Worm (Caenorhabditis elegans): ENCODE measurements around the gene C25E10.7.

The C25E10.7 gene

ce11 chrV:9058627-9059026, 7.6 kb upstream of the C25E10.7 start, which contains the start of gene C25E10.11:
TSS of gene C25E10.11 (minus strand) at chrV:9058727.
- TF ChIP-seq tab-1 (GFP tag; IDR thresholded peaks at IDR 0.05): no peak
- no peak for TF ChIP-seq med-1 (GFP tag; optimal IDR thresholded peaks at IDR 0.05; ENCODE audit: insufficient read depth)
- TF ChIP-seq T22C8.4 (GFP tag; IDR thresholded peaks at IDR 0.05): no peak
- no peak for TF ChIP-seq flt-1 (GFP tag; IDR thresholded peaks at IDR 0.05)
- no peak for TF ChIP-seq ref-1 (GFP tag; conservative IDR thresholded peaks at IDR 0.05)
- no peak for TF ChIP-seq cog-1 (tag; optimal IDR thresholded peaks at IDR 0.05)
- TF ChIP-seq klf-2 (GFP tag; conservative IDR thresholded peaks at IDR 0.05): no peak
- TF ChIP-seq ztf-29 (GFP tag; IDR thresholded peaks at IDR 0.05): no peak
- no peak for TF ChIP-seq ztf-23 (GFP tag; IDR thresholded peaks at IDR 0.05)

- TF ChIP-seq med-1 (GFP tag; optimal IDR thresholded peaks at IDR 0.05; ENCODE audit: insufficient read depth) (no peak), ref-1 (GFP tag; conservative IDR thresholded peaks at IDR 0.05) (no peak), cog-1 (tag; optimal IDR thresholded peaks at IDR 0.05) (no peak), ztf-29 (GFP tag; IDR thresholded peaks at IDR 0.05) (no peak), tab-1 (GFP tag; IDR thresholded peaks at IDR 0.05) (no peak), klf-2 (GFP tag; conservative IDR thresholded peaks at IDR 0.05) (no peak), flt-1 (GFP tag; IDR thresholded peaks at IDR 0.05) (no peak), T22C8.4 (GFP tag; IDR thresholded peaks at IDR 0.05) (no peak), ztf-23 (GFP tag; IDR thresholded peaks at IDR 0.05) (no peak)
These were observed 5.3 kb upstream of the C25E10.7 start, which contains the start of gene C25E10.10 for ce11 chrV:9056253-9056652. TSS of gene C25E10.10 (minus strand) at chrV:9056353.

DNA sequence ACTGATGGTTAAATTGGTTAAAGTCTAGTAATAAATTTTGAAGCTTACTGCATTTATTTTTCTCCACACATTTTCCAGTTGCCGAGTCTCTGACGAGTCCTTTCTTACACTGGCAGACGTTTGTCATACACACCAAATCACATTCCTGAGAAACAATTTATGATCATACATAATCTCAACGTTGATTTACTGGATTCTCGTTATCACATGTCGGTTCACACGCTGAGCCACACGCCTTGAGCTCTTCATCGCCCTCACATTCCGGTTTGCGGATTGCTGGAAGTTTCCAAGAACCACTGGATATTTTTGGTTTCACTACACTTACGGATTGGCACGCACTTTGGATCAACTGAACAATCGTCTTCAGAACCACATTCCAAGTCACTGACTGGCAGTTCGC, 4.6 kb upstream of the C25E10.7 start:
- TF ChIP-seq T22C8.4 (GFP tag; IDR thresholded peaks at IDR 0.05): no peak
- TF ChIP-seq cog-1 (tag; optimal IDR thresholded peaks at IDR 0.05): no peak
- TF ChIP-seq ztf-23 (GFP tag; IDR thresholded peaks at IDR 0.05): no peak
- no peak for TF ChIP-seq med-1 (GFP tag; optimal IDR thresholded peaks at IDR 0.05; ENCODE audit: insufficient read depth)
- no peak for TF ChIP-seq tab-1 (GFP tag; IDR thresholded peaks at IDR 0.05)
- TF ChIP-seq ref-1 (GFP tag; conservative IDR thresholded peaks at IDR 0.05): no peak
- TF ChIP-seq klf-2 (GFP tag; conservative IDR thresholded peaks at IDR 0.05): no peak
- no peak for TF ChIP-seq ztf-29 (GFP tag; IDR thresholded peaks at IDR 0.05)
- no peak for TF ChIP-seq flt-1 (GFP tag; IDR thresholded peaks at IDR 0.05)

- TF ChIP-seq ztf-29 (GFP tag; IDR thresholded peaks at IDR 0.05): no peak
- no peak for TF ChIP-seq cog-1 (tag; optimal IDR thresholded peaks at IDR 0.05)
- TF ChIP-seq klf-2 (GFP tag; conservative IDR thresholded peaks at IDR 0.05): no peak
- TF ChIP-seq med-1 (GFP tag; optimal IDR thresholded peaks at IDR 0.05; ENCODE audit: insufficient read depth): no peak
- no peak for TF ChIP-seq T22C8.4 (GFP tag; IDR thresholded peaks at IDR 0.05)
- TF ChIP-seq tab-1 (GFP tag; IDR thresholded peaks at IDR 0.05): no peak
- TF ChIP-seq ztf-23 (GFP tag; IDR thresholded peaks at IDR 0.05): no peak
These were observed 3.8 kb upstream of the C25E10.7 start, which contains the start of gene swm-1 for ce11 chrV:9054771-9055170. TSS of gene swm-1 (minus strand) at chrV:9054871.

DNA sequence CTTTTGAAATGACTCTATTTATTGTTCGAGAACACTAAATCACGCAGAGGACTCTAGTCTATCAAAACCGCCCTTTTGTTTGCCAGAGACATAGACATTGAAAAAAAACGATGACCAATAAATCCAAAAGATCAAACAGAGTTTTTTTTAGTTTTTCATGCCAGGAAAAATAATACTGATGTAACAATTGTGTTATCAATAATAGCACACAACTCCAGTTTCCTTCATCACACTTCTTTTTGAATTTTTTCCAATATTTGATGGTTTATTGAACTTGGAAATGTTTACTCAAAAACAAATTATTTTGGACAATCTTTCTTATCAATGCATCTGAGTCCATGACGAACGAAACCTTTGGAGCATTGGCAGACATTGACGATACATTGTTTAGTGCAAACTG, 3.0 kb upstream of the C25E10.7 start, which contains the start of gene C25E10.8:
C25E10.8 (minus strand) TSS at position 101 of the 400 bp plus-strand sequence.
- TF ChIP-seq klf-2 (GFP tag; conservative IDR thresholded peaks at IDR 0.05) (no peak), T22C8.4 (GFP tag; IDR thresholded peaks at IDR 0.05) (no peak), med-1 (GFP tag; optimal IDR thresholded peaks at IDR 0.05; ENCODE audit: insufficient read depth) (no peak), cog-1 (tag; optimal IDR thresholded peaks at IDR 0.05) (no peak), flt-1 (GFP tag; IDR thresholded peaks at IDR 0.05) (no peak), ztf-29 (GFP tag; IDR thresholded peaks at IDR 0.05) (no peak), ztf-23 (GFP tag; IDR thresholded peaks at IDR 0.05) (no peak), tab-1 (GFP tag; IDR thresholded peaks at IDR 0.05) (no peak), ref-1 (GFP tag; conservative IDR thresholded peaks at IDR 0.05) (no peak)

DNA sequence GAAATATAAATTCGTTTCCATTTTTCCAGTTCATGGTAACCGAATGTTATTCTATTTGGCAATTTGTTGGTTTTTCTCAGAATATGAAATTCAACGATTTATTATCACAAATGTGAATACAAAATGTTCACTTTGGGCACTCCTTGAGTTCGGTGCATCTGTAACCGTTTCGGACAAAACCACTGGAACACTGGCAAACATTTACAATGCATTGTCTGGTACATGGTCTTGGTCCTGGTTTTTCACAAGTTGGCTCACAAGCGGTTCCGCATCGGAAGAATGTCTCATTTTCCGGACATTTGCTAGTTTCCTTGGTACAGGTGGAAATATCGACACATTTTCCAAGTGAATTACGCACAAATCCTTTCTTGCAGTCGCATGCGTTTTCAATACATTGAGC, 2.2 kb upstream of the C25E10.7 start:
- TF ChIP-seq flt-1 (GFP tag; IDR thresholded peaks at IDR 0.05): no peak
- TF ChIP-seq ztf-29 (GFP tag; IDR thresholded peaks at IDR 0.05): no peak
- no peak for TF ChIP-seq T22C8.4 (GFP tag; IDR thresholded peaks at IDR 0.05)
- no peak for TF ChIP-seq ref-1 (GFP tag; conservative IDR thresholded peaks at IDR 0.05)
- no peak for TF ChIP-seq klf-2 (GFP tag; conservative IDR thresholded peaks at IDR 0.05)
- TF ChIP-seq tab-1 (GFP tag; IDR thresholded peaks at IDR 0.05): no peak
- no peak for TF ChIP-seq cog-1 (tag; optimal IDR thresholded peaks at IDR 0.05)
- no peak for TF ChIP-seq ztf-23 (GFP tag; IDR thresholded peaks at IDR 0.05)
- TF ChIP-seq med-1 (GFP tag; optimal IDR thresholded peaks at IDR 0.05; ENCODE audit: insufficient read depth): no peak

DNA sequence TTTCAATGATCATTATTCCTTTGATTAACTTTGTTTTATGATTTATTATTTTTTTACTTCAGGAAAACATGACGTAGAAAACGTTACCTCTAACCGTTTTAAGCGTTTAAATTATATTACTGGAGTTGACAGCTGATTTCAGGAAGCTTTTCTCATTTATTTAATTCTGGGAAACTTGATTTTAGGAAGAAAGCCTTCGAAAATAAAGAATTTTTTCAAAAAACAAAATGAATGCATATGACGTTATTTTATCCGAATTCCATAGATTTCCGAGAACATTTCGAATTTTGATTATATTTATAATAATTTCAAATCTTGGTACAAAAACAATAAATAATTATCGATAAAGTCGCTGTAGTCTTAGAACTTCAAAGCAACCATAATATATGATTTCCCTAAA, 1.7 kb downstream of the C25E10.7 start:
- TF ChIP-seq flt-1 (GFP tag; IDR thresholded peaks at IDR 0.05): no peak
- TF ChIP-seq med-1 (GFP tag; optimal IDR thresholded peaks at IDR 0.05; ENCODE audit: insufficient read depth): no peak
- TF ChIP-seq T22C8.4 (GFP tag; IDR thresholded peaks at IDR 0.05): no peak
- no peak for TF ChIP-seq ref-1 (GFP tag; conservative IDR thresholded peaks at IDR 0.05)
- no peak for TF ChIP-seq cog-1 (tag; optimal IDR thresholded peaks at IDR 0.05)
- TF ChIP-seq ztf-29 (GFP tag; IDR thresholded peaks at IDR 0.05): no peak
- TF ChIP-seq tab-1 (GFP tag; IDR thresholded peaks at IDR 0.05): no peak
- no peak for TF ChIP-seq klf-2 (GFP tag; conservative IDR thresholded peaks at IDR 0.05)
- no peak for TF ChIP-seq ztf-23 (GFP tag; IDR thresholded peaks at IDR 0.05)

DNA sequence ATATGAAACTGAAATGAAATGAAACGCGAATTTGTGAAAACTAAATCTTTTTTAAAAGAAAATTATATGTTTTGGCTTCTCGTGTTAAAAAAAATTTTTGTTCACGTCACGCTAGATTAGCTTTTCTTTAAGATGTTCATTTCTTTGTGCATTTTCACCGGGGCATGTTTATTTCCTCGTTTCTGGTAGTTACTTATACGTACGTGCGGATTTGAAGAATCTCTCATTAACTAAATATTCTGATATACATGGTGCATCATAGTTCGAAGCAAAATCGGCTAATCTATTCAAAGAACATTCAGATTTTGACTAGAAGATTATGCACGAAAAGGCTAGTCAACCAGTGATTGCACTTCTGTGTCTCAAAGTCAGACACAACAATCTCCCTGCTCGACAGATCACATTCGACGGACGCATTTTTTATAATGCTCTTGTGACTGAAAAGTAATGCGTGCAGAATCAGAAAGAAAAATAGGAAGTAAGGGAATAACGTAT, 3.4 kb downstream of the C25E10.7 start, which contains the start of gene C25E10.17:
C25E10.17 (minus strand) TSS at position 51 of the 495 bp plus-strand sequence.
- TF ChIP-seq ztf-23 (GFP tag; IDR thresholded peaks at IDR 0.05): no peak
- TF ChIP-seq ztf-29 (GFP tag; IDR thresholded peaks at IDR 0.05): no peak
- TF ChIP-seq klf-2 (GFP tag; conservative IDR thresholded peaks at IDR 0.05): no peak
- no peak for TF ChIP-seq tab-1 (GFP tag; IDR thresholded peaks at IDR 0.05)
- no peak for TF ChIP-seq cog-1 (tag; optimal IDR thresholded peaks at IDR 0.05)
- no peak for TF ChIP-seq flt-1 (GFP tag; IDR thresholded peaks at IDR 0.05)
- no peak for TF ChIP-seq T22C8.4 (GFP tag; IDR thresholded peaks at IDR 0.05)
- TF ChIP-seq ref-1 (GFP tag; conservative IDR thresholded peaks at IDR 0.05): no peak
- no peak for TF ChIP-seq med-1 (GFP tag; optimal IDR thresholded peaks at IDR 0.05; ENCODE audit: insufficient read depth)

- TF ChIP-seq ztf-23 (GFP tag; IDR thresholded peaks at IDR 0.05) (no peak), T22C8.4 (GFP tag; IDR thresholded peaks at IDR 0.05) (no peak), tab-1 (GFP tag; IDR thresholded peaks at IDR 0.05) (no peak), med-1 (GFP tag; optimal IDR thresholded peaks at IDR 0.05; ENCODE audit: insufficient read depth) (no peak), flt-1 (GFP tag; IDR thresholded peaks at IDR 0.05) (no peak), cog-1 (tag; optimal IDR thresholded peaks at IDR 0.05) (no peak), klf-2 (GFP tag; conservative IDR thresholded peaks at IDR 0.05) (no peak), ref-1 (GFP tag; conservative IDR thresholded peaks at IDR 0.05) (no peak), ztf-29 (GFP tag; IDR thresholded peaks at IDR 0.05) (no peak)
These were observed 6.1 kb downstream of the C25E10.7 start, which contains the start of gene nhr-30 for ce11 chrV:9044871-9045270. TSS of gene nhr-30 (plus strand) at chrV:9045171.
